Worm (Caenorhabditis elegans): ENCODE results near the gene tsp-13.

ce11 chrV:19142595-19142994 lies 11.3 kb upstream of the tsp-13 start:
- TF ChIP-seq mdl-1 (tag; optimal IDR thresholded peaks at IDR 0.05), result no peak
- TF ChIP-seq jun-1 (tag; optimal IDR thresholded peaks at IDR 0.05), result no peak
- no peak for TF ChIP-seq nhr-90 (tag; optimal IDR thresholded peaks at IDR 0.05; ENCODE audit: poor library complexity)
- no peak for TF ChIP-seq egl-13 (tag; optimal IDR thresholded peaks at IDR 0.05)
- TF ChIP-seq ztf-11 (tag; optimal IDR thresholded peaks at IDR 0.05), result no peak
- no peak for TF ChIP-seq grh-1 (GFP tag; IDR thresholded peaks at IDR 0.05)
- TF ChIP-seq unc-86 (tag; optimal IDR thresholded peaks at IDR 0.05), result no peak
- TF ChIP-seq C04F5.9 (tag; optimal IDR thresholded peaks at IDR 0.05), result no peak
- TF ChIP-seq dpl-1 (GFP tag; optimal IDR thresholded peaks at IDR 0.05), result no peak
- TF ChIP-seq ceh-82 (tag; optimal IDR thresholded peaks at IDR 0.05), result no peak
- TF ChIP-seq nhr-85 (tag), result no peak
- no peak for TF ChIP-seq fos-1 (tag; optimal IDR thresholded peaks at IDR 0.05)
- TF ChIP-seq lir-3 (tag; optimal IDR thresholded peaks at IDR 0.05; ENCODE audit: poor library complexity), result no peak
- no peak for TF ChIP-seq nhr-77 (tag; optimal IDR thresholded peaks at IDR 0.05)

Measured in whole organism, L1 larva.